Fruit fly (Drosophila melanogaster): ENCODE measurements around the gene CG9915.

The CG9915 gene

dm6 chrX:16335107-16335642, 22.2 kb upstream of the CG9915 start (continued):
- peak; percentile 58 for TF ChIP-seq onecut (GFP tag; IDR thresholded peaks at IDR 0.05)
- peak; percentile 73 for TF ChIP-seq CG15269 (tag; optimal IDR thresholded peaks at IDR 0.05)
- TF ChIP-seq CG2712 (tag; optimal IDR thresholded peaks at IDR 0.05): peak; percentile 57
- TF ChIP-seq CG17568 (GFP tag; optimal IDR thresholded peaks at IDR 0.05): peak; percentile 62
- TF ChIP-seq CG30020 (tag; optimal IDR thresholded peaks at IDR 0.05): peak; percentile 64
- TF ChIP-seq wdn (GFP tag; IDR thresholded peaks at IDR 0.05): peak; percentile 71
- peak; percentile 73 for TF ChIP-seq tup (GFP tag; optimal IDR thresholded peaks at IDR 0.05)
- TF ChIP-seq ranshi (GFP tag; IDR thresholded peaks at IDR 0.05): peak; percentile 62; the same call in 1 of the 2 replicates
- no peak; the same call in 1 of the 2 replicates for TF ChIP-seq CG14667 (GFP tag; IDR thresholded peaks at IDR 0.05)
- peak; percentile 58 for TF ChIP-seq ERR (GFP tag; optimal IDR thresholded peaks at IDR 0.05)
- TF ChIP-seq CG12219 (GFP tag; optimal IDR thresholded peaks at IDR 0.05): peak; percentile 48
- no peak for TF ChIP-seq inv (GFP tag; IDR thresholded peaks at IDR 0.05; ENCODE audit: partially characterized antibody)
- TF ChIP-seq Elba2 (GFP tag; optimal IDR thresholded peaks at IDR 0.05): no peak
- TF ChIP-seq Ets97D (GFP tag; optimal IDR thresholded peaks at IDR 0.05): peak; percentile 39
- no peak for TF ChIP-seq fd102C (GFP tag; optimal IDR thresholded peaks at IDR 0.05)
- TF ChIP-seq dmrt99B (tag; optimal IDR thresholded peaks at IDR 0.05): peak; percentile 73
- peak; percentile 45; the same call in 1 of the 2 replicates for TF ChIP-seq CG17612 (GFP tag; IDR thresholded peaks at IDR 0.05)
- peak; percentile 7 for TF ChIP-seq CG3995 (GFP tag; optimal IDR thresholded peaks at IDR 0.05)
- no peak for TF ChIP-seq Hr78 (GFP tag; optimal IDR thresholded peaks at IDR 0.05)
- TF ChIP-seq CG9797 (GFP tag; optimal IDR thresholded peaks at IDR 0.05): no peak
- peak; percentile 79 for TF ChIP-seq CG10543 (GFP tag; optimal IDR thresholded peaks at IDR 0.05)
- peak; percentile 58 for TF ChIP-seq fd96Cb (tag; optimal IDR thresholded peaks at IDR 0.05)
- TF ChIP-seq gem (tag; optimal IDR thresholded peaks at IDR 0.05): peak; percentile 71
- TF ChIP-seq CG7357 (GFP tag; IDR thresholded peaks at IDR 0.05): peak; percentile 55; the same call in 1 of the 3 replicates
- peak; percentile 52; the same call in 1 of the 2 replicates for TF ChIP-seq CG31441 (GFP tag; IDR thresholded peaks at IDR 0.05)
- no peak for TF ChIP-seq HLHmδ (GFP tag; optimal IDR thresholded peaks at IDR 0.05)
- peak; percentile 57 for TF ChIP-seq CG32767 (GFP tag; IDR thresholded peaks at IDR 0.05)
- peak; percentile 52 for TF ChIP-seq trh (GFP tag; optimal IDR thresholded peaks at IDR 0.05)
- peak; percentile 73 for TF ChIP-seq CG16779 (GFP tag; IDR thresholded peaks at IDR 0.05)
- TF ChIP-seq MTF-1 (GFP tag; optimal IDR thresholded peaks at IDR 0.05; ENCODE audit: borderline replicate concordance): peak; percentile 12
- TF ChIP-seq usp (GFP tag; optimal IDR thresholded peaks at IDR 0.05): no peak
- TF ChIP-seq fd64A (GFP tag; optimal IDR thresholded peaks at IDR 0.05): no peak
- TF ChIP-seq Atf3 (GFP tag; optimal IDR thresholded peaks at IDR 0.05): peak; percentile 26
- TF ChIP-seq CG4820 (GFP tag; optimal IDR thresholded peaks at IDR 0.05): peak; percentile 56
- no peak for TF ChIP-seq CG7963 (GFP tag; IDR thresholded peaks at IDR 0.05; ENCODE audit: partially characterized antibody)
- no peak for TF ChIP-seq zen (tag; optimal IDR thresholded peaks at IDR 0.05)
- peak; percentile 64 for TF ChIP-seq CG12071 (GFP tag; optimal IDR thresholded peaks at IDR 0.05)
- TF ChIP-seq row (GFP tag; IDR thresholded peaks at IDR 0.05): peak; percentile 70
- TF ChIP-seq CG2116 (GFP tag; optimal IDR thresholded peaks at IDR 0.05): peak; percentile 50
- peak; percentile 73 for TF ChIP-seq CG13424 (tag; optimal IDR thresholded peaks at IDR 0.05)
- no peak for TF ChIP-seq Jarid2 (GFP tag; optimal IDR thresholded peaks at IDR 0.05)
- TF ChIP-seq Bteb2 (GFP tag; optimal IDR thresholded peaks at IDR 0.05): peak; percentile 64
- peak; percentile 37 for TF ChIP-seq CG4854 (GFP tag; optimal IDR thresholded peaks at IDR 0.05)
- peak; percentile 57 for TF ChIP-seq Mad (GFP tag; optimal IDR thresholded peaks at IDR 0.05)
- peak; percentile 73 for TF ChIP-seq az2 (GFP tag; optimal IDR thresholded peaks at IDR 0.05)
- TF ChIP-seq CG6689 (GFP tag; IDR thresholded peaks at IDR 0.05): peak; percentile 79
- TF ChIP-seq CG10274 (GFP tag; optimal IDR thresholded peaks at IDR 0.05): peak; percentile 43
- TF ChIP-seq ttk (GFP tag; IDR thresholded peaks at IDR 0.05): peak; percentile 72
- peak; percentile 37 for TF ChIP-seq CG1603 (tag; optimal IDR thresholded peaks at IDR 0.05)
- peak; percentile 19 for TF ChIP-seq ab (GFP tag; optimal IDR thresholded peaks at IDR 0.05)

All from whole organism, embryonic.